Worm (Caenorhabditis elegans): ENCODE measurements around the gene his-61.

The his-61 gene

DNA sequence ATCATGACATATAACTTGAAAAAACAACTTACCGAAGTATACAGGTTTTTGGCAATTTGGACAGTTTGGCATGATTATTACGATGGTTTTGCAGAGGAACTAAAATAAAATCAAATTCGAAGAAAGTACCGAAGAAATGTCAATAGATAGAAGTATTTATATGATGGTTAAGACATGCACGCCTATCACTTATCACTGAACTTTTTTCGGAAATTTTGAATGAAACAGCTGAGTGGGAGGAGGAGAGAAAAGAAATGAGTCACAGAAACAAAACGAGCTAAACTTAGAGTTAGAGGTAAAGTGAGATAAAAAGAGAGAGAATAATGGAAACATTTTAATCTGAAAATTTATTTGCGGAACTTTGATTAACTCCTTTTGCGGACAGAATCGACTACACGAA is 40.8 kb downstream of the his-61 start, which contains the start of gene valv-1:
Gene valv-1, minus strand, starts transcription at position 101 of the 400 bp plus-strand sequence.
- TF ChIP-seq hrde-1 (tag; optimal IDR thresholded peaks at IDR 0.05; ENCODE audit: borderline replicate concordance) (no peak), nhr-80 (tag; optimal IDR thresholded peaks at IDR 0.05) (peak; percentile 31)

DNA sequence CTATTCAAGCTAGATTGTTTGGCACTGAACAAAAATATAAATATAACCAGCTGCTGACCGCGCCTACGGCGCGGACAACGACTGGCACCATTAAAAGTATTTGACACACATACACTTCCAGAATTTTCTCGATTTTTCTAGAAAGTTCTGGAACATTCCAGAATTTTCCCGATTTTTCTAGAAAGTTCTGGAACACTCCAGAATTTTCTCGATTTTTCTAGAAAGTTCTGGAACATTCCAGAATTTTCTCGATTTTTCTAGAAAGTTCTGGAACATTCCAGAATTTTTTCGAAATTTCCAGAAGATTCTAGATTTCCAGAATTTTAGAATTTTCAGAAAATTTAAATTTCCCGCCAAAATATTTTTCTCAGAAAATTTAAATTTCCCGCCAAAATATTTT is 45.0 kb downstream of the his-61 start:
- TF ChIP-seq hsf-1 (GFP tag; IDR thresholded peaks at IDR 0.05) (peak; percentile 99), pbrm-1 (GFP tag; IDR thresholded peaks at IDR 0.05) (peak; percentile 93), madf-6 (GFP tag; IDR thresholded peaks at IDR 0.05) (peak; percentile 69; the same call in 1 of the 2 replicates), Y95B8A.8 (GFP tag; IDR thresholded peaks at IDR 0.05) (0 out of 2 replicates have a peak, but pooled peaks have one; percentile 58), ceh-100 (GFP tag; IDR thresholded peaks at IDR 0.05) (peak; percentile 61), rcor-1 (GFP tag; IDR thresholded peaks at IDR 0.05) (peak; percentile 58), Y79H2A.3 (GFP tag; conservative IDR thresholded peaks at IDR 0.05) (0 out of 2 replicates have a peak, but pooled peaks have one; percentile 38), F39B2.1 (GFP tag; IDR thresholded peaks at IDR 0.05) (0 out of 2 replicates have a peak, but pooled peaks have one; percentile 17), madf-3 (GFP tag; IDR thresholded peaks at IDR 0.05) (peak; percentile 90), D2030.7 (GFP tag; IDR thresholded peaks at IDR 0.05) (peak; percentile 38; the same call in 1 of the 2 replicates), dox-1 (GFP tag; IDR thresholded peaks at IDR 0.05) (peak; percentile 90), ceh-40 (GFP tag; IDR thresholded peaks at IDR 0.05) (peak; percentile 86; the same call in 1 of the 2 replicates), egrh-3 (GFP tag; IDR thresholded peaks at IDR 0.05) (peak; percentile 38; the same call in 1 of the 2 replicates), ekl-4 (GFP tag; IDR thresholded peaks at IDR 0.05) (peak; percentile 64), Y53G8AR.9 (GFP tag; conservative IDR thresholded peaks at IDR 0.05) (peak; percentile 71; the same call in 1 of the 2 replicates), B0019.2 (GFP tag; conservative IDR thresholded peaks at IDR 0.05) (peak; percentile 20; the same call in 1 of the 2 replicates), lin-26 (GFP tag; IDR thresholded peaks at IDR 0.05) (0 out of 2 replicates have a peak, but pooled peaks have one; percentile 30), ceh-58 (GFP tag; IDR thresholded peaks at IDR 0.05) (0 out of 2 replicates have a peak, but pooled peaks have one; percentile 62), egl-18 (GFP tag; IDR thresholded peaks at IDR 0.05) (peak; percentile 71; the same call in 1 of the 2 replicates)

DNA sequence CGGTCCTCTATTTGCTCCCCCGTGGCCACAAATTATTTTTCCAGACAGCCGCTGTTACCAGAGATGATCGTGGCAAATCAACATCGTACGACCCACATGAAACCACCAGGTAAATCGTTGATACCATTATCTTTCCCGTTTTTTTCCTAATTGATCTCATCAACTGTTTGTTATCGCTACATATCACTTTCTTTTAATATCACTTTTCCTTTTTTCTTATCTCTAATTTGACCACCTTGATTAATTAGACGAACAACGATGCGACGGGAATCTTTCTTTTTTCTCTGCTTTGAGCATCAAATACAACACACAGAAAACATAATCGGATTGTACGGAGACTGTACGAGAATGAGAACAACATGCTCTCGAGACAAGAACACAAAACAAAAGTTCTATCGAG is 45.8 kb downstream of the his-61 start:
- TF ChIP-seq ceh-40 (GFP tag; IDR thresholded peaks at IDR 0.05) (no peak), xnd-1 (tag; optimal IDR thresholded peaks at IDR 0.05) (no peak)

DNA sequence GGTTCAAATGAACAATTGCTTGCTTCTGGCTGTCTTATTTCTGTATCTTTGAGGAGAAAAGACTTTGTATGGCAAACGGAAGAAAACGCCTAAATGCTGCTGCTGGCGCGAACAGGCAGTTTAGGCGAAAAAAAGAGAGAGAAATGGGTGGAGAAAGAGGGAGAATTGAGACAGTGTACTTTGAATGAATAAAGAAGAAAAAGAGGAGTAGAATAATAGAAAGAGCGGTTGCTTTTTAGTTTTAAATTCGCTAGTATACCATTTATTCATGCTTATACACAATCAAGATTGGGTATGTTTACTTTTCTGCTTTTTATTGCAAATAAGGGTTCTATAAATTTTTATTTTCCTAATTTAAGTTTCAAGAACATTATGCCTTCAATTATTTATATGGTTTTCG is 46.6 kb downstream of the his-61 start:
- TF ChIP-seq madf-6 (GFP tag; IDR thresholded peaks at IDR 0.05) (no peak), F23B12.7 (tag; optimal IDR thresholded peaks at IDR 0.05; ENCODE audit: insufficient read depth) (no peak), hrde-1 (tag; optimal IDR thresholded peaks at IDR 0.05; ENCODE audit: borderline replicate concordance) (no peak), bed-1 (GFP tag; IDR thresholded peaks at IDR 0.05) (no peak), snpc-4 (GFP tag; optimal IDR thresholded peaks at IDR 0.05) (no peak), snpc-4 (tag; optimal IDR thresholded peaks at IDR 0.05) (no peak), B0336.3 (GFP tag; IDR thresholded peaks at IDR 0.05) (no peak), hsf-1 (GFP tag; IDR thresholded peaks at IDR 0.05) (no peak), hlh-26 (GFP tag; conservative IDR thresholded peaks at IDR 0.05) (no peak), hmg-20 (GFP tag; IDR thresholded peaks at IDR 0.05) (no peak), zim-3 (tag; optimal IDR thresholded peaks at IDR 0.05) (no peak), sptf-2 (GFP tag; optimal IDR thresholded peaks at IDR 0.05) (no peak), ztf-26 (tag; optimal IDR thresholded peaks at IDR 0.05) (no peak), madf-3 (GFP tag; IDR thresholded peaks at IDR 0.05) (no peak), ekl-4 (GFP tag; IDR thresholded peaks at IDR 0.05) (no peak), ztf-22 (GFP tag; optimal IDR thresholded peaks at IDR 0.05) (no peak)

Measured in whole organism, young adult.